Worm (Caenorhabditis elegans): ENCODE results near the gene rhgf-2.

The rhgf-2 gene

ce11 chrII:4152864-4153263, 52.3 kb downstream of the rhgf-2 start:
- TF ChIP-seq aha-1 (tag) (peak; percentile 42), nhr-77 (tag; optimal IDR thresholded peaks at IDR 0.05) (no peak), T26A8.4 (GFP tag; IDR thresholded peaks at IDR 0.05) (no peak), nhr-6 (tag; optimal IDR thresholded peaks at IDR 0.05) (no peak), vab-7 (GFP tag; IDR thresholded peaks at IDR 0.05) (no peak), D1046.2 (GFP tag; IDR thresholded peaks at IDR 0.05) (no peak)

DNA sequence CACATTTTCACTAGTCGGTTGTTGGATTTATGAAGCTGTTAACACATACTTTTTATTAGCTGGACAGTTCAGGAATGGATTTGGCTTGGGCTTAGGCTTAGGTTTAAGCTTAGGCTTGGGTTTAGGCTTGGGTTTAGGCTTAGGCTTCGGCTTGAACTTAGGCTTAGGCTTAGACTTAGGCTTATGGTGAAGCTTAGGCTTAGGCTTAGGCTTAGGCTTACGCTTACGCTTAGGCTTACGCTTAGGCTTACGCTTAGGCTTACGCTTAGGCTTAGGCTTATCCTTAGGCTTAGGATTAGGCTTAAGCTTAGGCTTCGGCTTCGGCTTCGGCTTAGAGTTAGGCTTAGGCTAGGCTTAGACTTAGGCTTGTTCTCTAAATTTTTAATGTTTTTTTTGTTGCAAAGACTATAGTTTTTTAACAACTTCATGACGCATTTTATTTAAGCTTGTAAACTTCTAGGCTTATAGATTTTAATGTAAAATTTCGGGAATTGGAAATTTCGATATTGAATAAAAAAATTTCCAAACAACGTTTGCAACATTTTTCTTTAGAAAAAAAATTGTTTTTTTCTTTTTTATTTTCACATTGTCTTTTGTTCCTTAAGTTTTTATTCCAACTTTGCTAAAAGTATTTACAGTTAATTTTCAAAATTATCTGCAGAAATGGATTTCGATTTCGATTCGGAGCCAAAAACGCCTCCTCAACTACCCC, 54.7 kb downstream of the rhgf-2 start, which contains the start of gene R03H10.2:
R03H10.2 (plus strand) TSS at position 662 of the 712 bp plus-strand sequence.
- TF ChIP-seq php-3 (GFP tag; IDR thresholded peaks at IDR 0.05) = no peak
- 0 out of 2 replicates have a peak, but pooled peaks have one; percentile 4 for TF ChIP-seq mxl-2 (GFP tag; conservative IDR thresholded peaks at IDR 0.05)

- TF ChIP-seq daf-16 (GFP tag; optimal IDR thresholded peaks at IDR 0.05) (no peak), daf-16 (tag; optimal IDR thresholded peaks at IDR 0.05) (no peak), ZK337.2 (GFP tag; IDR thresholded peaks at IDR 0.05) (no peak), nhr-6 (tag; optimal IDR thresholded peaks at IDR 0.05) (no peak), madf-5 (GFP tag; IDR thresholded peaks at IDR 0.05) (no peak), ztf-11 (tag; optimal IDR thresholded peaks at IDR 0.05) (no peak), unc-39 (tag; optimal IDR thresholded peaks at IDR 0.05) (no peak), ama-1 (optimal IDR thresholded peaks at IDR 0.05) (no peak), nhr-77 (tag; optimal IDR thresholded peaks at IDR 0.05) (no peak), nhr-41 (GFP tag; IDR thresholded peaks at IDR 0.05) (no peak), dmd-8 (GFP tag; IDR thresholded peaks at IDR 0.05) (no peak), ceh-32 (tag; optimal IDR thresholded peaks at IDR 0.05; ENCODE audit: poor library complexity) (no peak), fos-1 (tag; optimal IDR thresholded peaks at IDR 0.05) (no peak), jun-1 (tag; optimal IDR thresholded peaks at IDR 0.05) (no peak), fkh-10 (GFP tag; optimal IDR thresholded peaks at IDR 0.05) (no peak)
Observed at ce11 chrII:4157817-4158216, 57.2 kb downstream of the rhgf-2 start.

DNA sequence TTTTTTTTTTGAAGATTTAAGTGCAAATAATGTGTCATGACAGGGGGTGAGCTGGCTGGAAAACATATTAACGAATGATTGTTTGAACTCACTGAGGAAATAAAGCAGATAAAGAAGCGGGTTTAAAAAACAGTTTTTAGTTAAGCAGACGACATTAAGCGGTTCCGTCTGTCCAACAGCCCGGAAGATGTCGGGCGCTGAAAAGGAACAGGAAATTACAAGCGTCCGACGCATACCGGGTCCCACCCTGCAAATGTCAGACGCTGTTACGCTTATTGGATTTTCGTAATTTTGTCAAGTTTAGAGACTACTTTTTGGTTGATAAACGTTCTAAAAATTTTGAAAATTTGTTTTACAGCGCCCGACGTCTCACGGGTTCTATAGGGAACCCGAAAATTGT, 59.0 kb downstream of the rhgf-2 start:
- TF ChIP-seq lin-15B (tag; optimal IDR thresholded peaks at IDR 0.05) = no peak
- peak; percentile 91 for TF ChIP-seq aha-1 (tag)

- TF ChIP-seq set-16 (GFP tag; IDR thresholded peaks at IDR 0.05) (peak; percentile 83), ZK337.2 (GFP tag; IDR thresholded peaks at IDR 0.05) (no peak), egl-43 (GFP tag; IDR thresholded peaks at IDR 0.05) (0 out of 2 replicates have a peak, but pooled peaks have one; percentile 46)
Observed at ce11 chrII:4167833-4168232, 67.2 kb downstream of the rhgf-2 start.

ce11 chrII:4168404-4168803, 67.8 kb downstream of the rhgf-2 start, which contains the start of gene R03H10.4:
TSS of gene R03H10.4 (minus strand) at chrII:4168504.
- peak; percentile 13 for TF ChIP-seq aha-1 (tag)

DNA sequence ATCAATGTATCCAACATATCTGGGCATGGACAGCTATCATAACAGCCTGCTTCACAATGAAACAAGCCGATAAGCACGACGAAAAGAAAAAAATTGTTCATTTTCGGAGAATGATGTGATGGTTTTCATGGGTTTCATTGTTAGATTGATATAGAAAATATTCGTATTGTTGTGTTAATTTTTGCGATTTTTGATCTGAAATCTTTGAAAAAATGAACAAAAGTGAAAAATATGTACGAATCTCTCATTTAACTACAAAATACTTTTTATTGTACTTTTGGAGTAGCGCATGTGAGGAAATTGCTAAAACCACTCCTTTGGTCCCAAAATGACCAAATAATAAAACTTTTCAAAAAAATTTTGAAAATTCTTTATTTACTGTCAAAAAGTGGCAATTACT, 69.9 kb downstream of the rhgf-2 start, which contains the start of gene R03H10.5:
R03H10.5 (minus strand) TSS at position 101 of the 400 bp plus-strand sequence.
- TF ChIP-seq nhr-10 (tag; optimal IDR thresholded peaks at IDR 0.05) (no peak), ama-1 (optimal IDR thresholded peaks at IDR 0.05) (no peak), hif-1 (tag; optimal IDR thresholded peaks at IDR 0.05) (no peak), nhr-237 (tag; optimal IDR thresholded peaks at IDR 0.05) (no peak)

DNA sequence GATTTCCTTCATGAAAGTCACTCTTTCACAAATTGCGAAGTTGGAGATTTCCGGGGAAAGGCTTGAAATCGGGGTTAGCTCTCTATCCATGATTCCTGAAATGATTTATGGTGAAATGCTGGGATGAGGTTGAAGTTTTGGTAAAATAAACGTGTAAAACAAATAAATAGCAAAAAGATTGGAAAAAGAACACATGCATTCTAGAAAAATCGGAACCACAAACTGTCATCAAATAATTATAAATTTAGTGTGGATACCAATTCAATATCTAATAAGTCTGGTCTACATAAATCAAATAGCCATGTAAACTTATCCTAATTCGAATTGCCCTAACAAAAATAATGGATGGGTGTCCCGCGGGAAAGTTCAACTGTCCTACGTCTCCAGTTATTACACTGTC, 72.8 kb downstream of the rhgf-2 start, which contains the start of gene R03H10.6:
R03H10.6 (minus strand) TSS at position 101 of the 400 bp plus-strand sequence.
- TF ChIP-seq aly-2 (tag; optimal IDR thresholded peaks at IDR 0.05) (no peak), hlh-30 (tag; optimal IDR thresholded peaks at IDR 0.05; ENCODE audit: insufficient read depth) (no peak), hmg-1.1 (GFP tag; IDR thresholded peaks at IDR 0.05) (no peak), daf-8 (GFP tag; IDR thresholded peaks at IDR 0.05) (no peak), nhr-48 (tag; optimal IDR thresholded peaks at IDR 0.05) (no peak), aha-1 (tag) (peak; percentile 82), sdz-12 (GFP tag; optimal IDR thresholded peaks at IDR 0.05) (no peak)
